In the genomic region with DNA sequence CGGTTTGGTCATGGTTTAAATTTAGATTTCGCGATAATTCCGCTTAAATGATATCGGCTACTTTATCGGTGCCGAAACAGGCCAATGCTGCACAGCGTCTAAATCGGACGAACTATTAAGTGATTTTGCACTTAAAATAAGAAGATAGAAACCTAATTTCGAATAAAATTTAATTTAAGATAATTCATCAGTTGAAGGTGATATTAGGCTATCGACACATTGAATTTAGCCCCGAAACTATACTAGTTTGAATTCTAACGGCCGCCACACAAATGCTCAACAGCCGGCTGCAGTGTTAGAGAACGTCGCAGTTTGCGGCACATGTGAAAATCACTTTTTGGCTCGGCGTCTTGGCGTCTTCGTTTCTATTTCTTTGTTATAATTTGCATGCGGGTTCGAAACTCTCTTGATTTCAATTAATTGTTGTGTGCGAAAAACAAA, we compare ENCODE assay signal across 5 fruit fly cellular contexts.
TF ChIP-seq lines count a peak whose summit lies in the region.

Gene sle, plus strand, starts transcription at position 293 of the 441 bp plus-strand sequence.

TF ChIP-seq in whole organism, adult, 20 proteins besides CTCF, POLR2A, EP300 and RAD21 (continued from another document):
- TF ChIP-seq CG7101 (tag; optimal IDR thresholded peaks at IDR 0.05; lab: Kevin White, UChicago), result peak; percentile 81
- TF ChIP-seq Mnt (GFP tag; optimal IDR thresholded peaks at IDR 0.05; lab: Kevin White, UChicago), result peak; percentile 87
- TF ChIP-seq Hr96 (GFP tag; optimal IDR thresholded peaks at IDR 0.05; lab: Kevin White, UChicago), result peak; percentile 85

TF ChIP-seq in whole organism, embryonic, 481 proteins besides CTCF, POLR2A, EP300 and RAD21 (continued from another document and continues in another):
- TF ChIP-seq CG3407 (GFP tag; optimal IDR thresholded peaks at IDR 0.05; lab: Kevin White, UChicago) (no peak), CG11560 (tag; IDR thresholded peaks at IDR 0.05; lab: Robert Waterston, UW) (peak; percentile 86; the same call in 2 of the 3 replicates), Sry-δ (GFP tag; optimal IDR thresholded peaks at IDR 0.05; lab: Kevin White, UChicago) (peak; percentile 64), pita (GFP tag; optimal IDR thresholded peaks at IDR 0.05; lab: Kevin White, UChicago) (no peak), wek (GFP tag; optimal IDR thresholded peaks at IDR 0.05; lab: Kevin White, UChicago) (no peak), zen2 (GFP tag; IDR thresholded peaks at IDR 0.05; lab: Robert Waterston, UW; ENCODE audit: partially characterized antibody) (no peak), CG9609 (GFP tag; optimal IDR thresholded peaks at IDR 0.05; lab: Kevin White, UChicago) (peak; percentile 71), CG18619 (GFP tag; optimal IDR thresholded peaks at IDR 0.05; lab: Kevin White, UChicago) (peak; percentile 39), pum (GFP tag; optimal IDR thresholded peaks at IDR 0.05; lab: Kevin White, UChicago) (peak; percentile 59), CkIIα-i1 (GFP tag; IDR thresholded peaks at IDR 0.05; lab: Robert Waterston, UW) (no peak), ro (GFP tag; IDR thresholded peaks at IDR 0.05; lab: Robert Waterston, UW) (no peak), Ptx1 (GFP tag; IDR thresholded peaks at IDR 0.05; lab: Robert Waterston, UW) (peak; percentile 38; the same call in 1 of the 2 replicates), insv (GFP tag; optimal IDR thresholded peaks at IDR 0.05; lab: Kevin White, UChicago) (peak in 1 of 2 experiments; percentile 27), bsh (GFP tag; optimal IDR thresholded peaks at IDR 0.05; lab: Kevin White, UChicago) (no peak), CG7963 (GFP tag; IDR thresholded peaks at IDR 0.05; lab: Robert Waterston, UW; ENCODE audit: partially characterized antibody) (no peak; the same call in 2 of the 3 replicates), CG15601 (tag; optimal IDR thresholded peaks at IDR 0.05; lab: Kevin White, UChicago) (no peak), CG6813 (GFP tag; optimal IDR thresholded peaks at IDR 0.05; lab: Kevin White, UChicago) (no peak), Xrp1 (GFP tag; IDR thresholded peaks at IDR 0.05; lab: Robert Waterston, UW) (peak; percentile 67), CG1024 (GFP tag; IDR thresholded peaks at IDR 0.05; lab: Robert Waterston, UW) (no peak), ara (GFP tag; IDR thresholded peaks at IDR 0.05; lab: Robert Waterston, UW) (peak; percentile 41; the same call in 1 of the 2 replicates), NfI (GFP tag; optimal IDR thresholded peaks at IDR 0.05; lab: Kevin White, UChicago) (peak; percentile 55), HLH54F (GFP tag; optimal IDR thresholded peaks at IDR 0.05; lab: Kevin White, UChicago) (peak; percentile 67), CG9876 (GFP tag; optimal IDR thresholded peaks at IDR 0.05; lab: Kevin White, UChicago) (no peak), kah (GFP tag; optimal IDR thresholded peaks at IDR 0.05; lab: Kevin White, UChicago) (no peak), dimm (GFP tag; IDR thresholded peaks at IDR 0.05; lab: Robert Waterston, UW) (no peak), CG16815 (GFP tag; optimal IDR thresholded peaks at IDR 0.05; lab: Kevin White, UChicago) (no peak), lilli (GFP tag; optimal IDR thresholded peaks at IDR 0.05; lab: Kevin White, UChicago) (peak; percentile 79), CG7271 (tag; optimal IDR thresholded peaks at IDR 0.05; lab: Kevin White, UChicago) (no peak), CG17568 (GFP tag; optimal IDR thresholded peaks at IDR 0.05; lab: Kevin White, UChicago) (no peak), Xbp1 (GFP tag; optimal IDR thresholded peaks at IDR 0.05; lab: Kevin White, UChicago) (peak; percentile 57)

TF ChIP-seq in whole organism, prepupa, 60 proteins besides CTCF, POLR2A, EP300 and RAD21 (continued from another document):
- no peak for TF ChIP-seq Gug (GFP tag; IDR thresholded peaks at IDR 0.05; lab: Robert Waterston, UW)
- no peak for TF ChIP-seq Met (GFP tag; optimal IDR thresholded peaks at IDR 0.05; lab: Kevin White, UChicago)
- no peak for TF ChIP-seq CG8119 (GFP tag; IDR thresholded peaks at IDR 0.05; lab: Robert Waterston, UW)
- no peak for TF ChIP-seq vri (GFP tag; optimal IDR thresholded peaks at IDR 0.05; lab: Kevin White, UChicago)
- no peak for TF ChIP-seq Eip75B (GFP tag; optimal IDR thresholded peaks at IDR 0.05; lab: Kevin White, UChicago)
- TF ChIP-seq Ets21C (GFP tag; optimal IDR thresholded peaks at IDR 0.05; lab: Kevin White, UChicago), result no peak
- TF ChIP-seq CG4318 (GFP tag; optimal IDR thresholded peaks at IDR 0.05; lab: Kevin White, UChicago), result no peak
- no peak for TF ChIP-seq CG1621 (tag; optimal IDR thresholded peaks at IDR 0.05; lab: Kevin White, UChicago)
- no peak for TF ChIP-seq svp (GFP tag; lab: Kevin White, UChicago)
- TF ChIP-seq CG9139 (GFP tag; optimal IDR thresholded peaks at IDR 0.05; lab: Kevin White, UChicago), result no peak
- TF ChIP-seq topi (GFP tag; optimal IDR thresholded peaks at IDR 0.05; lab: Kevin White, UChicago), result peak; percentile 67
- no peak for TF ChIP-seq spab (GFP tag; optimal IDR thresholded peaks at IDR 0.05; lab: Kevin White, UChicago)
- no peak for TF ChIP-seq Hr38 (GFP tag; optimal IDR thresholded peaks at IDR 0.05; lab: Kevin White, UChicago)
- TF ChIP-seq CG8319 (GFP tag; optimal IDR thresholded peaks at IDR 0.05; lab: Kevin White, UChicago), result no peak
- TF ChIP-seq Sox14 (GFP tag; optimal IDR thresholded peaks at IDR 0.05; lab: Kevin White, UChicago), result peak; percentile 74
- no peak for TF ChIP-seq dac (GFP tag; optimal IDR thresholded peaks at IDR 0.05; lab: Kevin White, UChicago)
- TF ChIP-seq CG34406 (GFP tag; optimal IDR thresholded peaks at IDR 0.05; lab: Kevin White, UChicago), result no peak
- 0 out of 3 replicates have a peak, but pooled peaks have one; percentile 17 for TF ChIP-seq CG6163 (GFP tag; IDR thresholded peaks at IDR 0.05; lab: Robert Waterston, UW)
- TF ChIP-seq CG32006 (GFP tag; optimal IDR thresholded peaks at IDR 0.05; lab: Kevin White, UChicago), result no peak
- TF ChIP-seq CG6808 (GFP tag; optimal IDR thresholded peaks at IDR 0.05; lab: Kevin White, UChicago), result peak; percentile 88
- TF ChIP-seq salr (GFP tag; optimal IDR thresholded peaks at IDR 0.05; lab: Kevin White, UChicago), result no peak

TF ChIP-seq in whole organism, pupa, 21 proteins besides CTCF, POLR2A, EP300 and RAD21 (continued from another document):
- TF ChIP-seq gl (tag; optimal IDR thresholded peaks at IDR 0.05; lab: Kevin White, UChicago), result no peak

TF ChIP-seq in whole organism, wandering third instar larva, 38 proteins besides CTCF, POLR2A, EP300 and RAD21 (continued from another document):
- TF ChIP-seq brk (GFP tag; optimal IDR thresholded peaks at IDR 0.05; lab: Kevin White, UChicago) (no peak), Abd-B (GFP tag; optimal IDR thresholded peaks at IDR 0.05; lab: Kevin White, UChicago) (no peak), Rel (GFP tag; optimal IDR thresholded peaks at IDR 0.05; lab: Kevin White, UChicago) (no peak), Rel (tag; optimal IDR thresholded peaks at IDR 0.05; lab: Kevin White, UChicago) (peak; percentile 32), GATAd (GFP tag; optimal IDR thresholded peaks at IDR 0.05; lab: Kevin White, UChicago) (peak; percentile 20), fru (GFP tag; optimal IDR thresholded peaks at IDR 0.05; lab: Kevin White, UChicago) (no peak)
